Worm (Caenorhabditis elegans): ENCODE results near the gene srh-104.

Gene srh-104

ce11 chrV:16277918-16278317 is 33.9 kb upstream of the srh-104 start, which contains the start of gene cyp-37B1:
Gene cyp-37B1, plus strand, starts transcription at chrV:16278116.
- TF ChIP-seq ama-1 (optimal IDR thresholded peaks at IDR 0.05), result no peak
- TF ChIP-seq elt-2 (tag; optimal IDR thresholded peaks at IDR 0.05), result peak; percentile 18

- TF ChIP-seq fkh-10 (GFP tag; optimal IDR thresholded peaks at IDR 0.05), result no peak
- TF ChIP-seq ztf-16 (tag; optimal IDR thresholded peaks at IDR 0.05), result no peak
- TF ChIP-seq hlh-15 (tag; optimal IDR thresholded peaks at IDR 0.05), result no peak
- TF ChIP-seq eyg-1 (tag; optimal IDR thresholded peaks at IDR 0.05), result no peak
- TF ChIP-seq T23F11.4 (GFP tag; optimal IDR thresholded peaks at IDR 0.05), result no peak
- no peak for TF ChIP-seq madf-2 (tag; optimal IDR thresholded peaks at IDR 0.05)
- TF ChIP-seq pat-9 (tag; optimal IDR thresholded peaks at IDR 0.05), result no peak
Measured at ce11 chrV:16275347-16275746, 31.4 kb upstream of the srh-104 start, which contains the start of gene pacl-1. Gene pacl-1, minus strand, starts transcription at chrV:16275447.

- TF ChIP-seq ceh-14 (tag; optimal IDR thresholded peaks at IDR 0.05), result no peak
Measured at ce11 chrV:16271121-16271520, 27.1 kb upstream of the srh-104 start, which contains the start of gene T13F3.6. Gene T13F3.6, minus strand, starts transcription at chrV:16271221.

ce11 chrV:16269556-16269955 is 25.6 kb upstream of the srh-104 start, which contains the start of the genes fbxa-2 and T13F3.8:
Gene fbxa-2, minus strand, starts transcription at chrV:16269656.
Gene T13F3.8, plus strand, starts transcription at chrV:16269800.
- TF ChIP-seq mec-3 (tag; optimal IDR thresholded peaks at IDR 0.05; ENCODE audit: borderline replicate concordance) (no peak), eyg-1 (tag; optimal IDR thresholded peaks at IDR 0.05) (no peak), unc-3 (GFP tag; conservative IDR thresholded peaks at IDR 0.05) (no peak), unc-3 (tag; optimal IDR thresholded peaks at IDR 0.05) (no peak), ref-2 (tag; optimal IDR thresholded peaks at IDR 0.05) (no peak), ceh-24 (tag; optimal IDR thresholded peaks at IDR 0.05) (no peak), ceh-2 (tag; optimal IDR thresholded peaks at IDR 0.05) (no peak), pat-9 (tag; optimal IDR thresholded peaks at IDR 0.05) (no peak), ets-4 (tag; optimal IDR thresholded peaks at IDR 0.05) (no peak), zip-5 (tag; optimal IDR thresholded peaks at IDR 0.05) (no peak), K09A11.1 (tag; optimal IDR thresholded peaks at IDR 0.05; ENCODE audit: insufficient read depth) (no peak), gmeb-2 (tag; optimal IDR thresholded peaks at IDR 0.05) (no peak), T23F11.4 (GFP tag; optimal IDR thresholded peaks at IDR 0.05) (no peak), C38D4.7 (GFP tag; optimal IDR thresholded peaks at IDR 0.05) (no peak), ttx-3 (tag; optimal IDR thresholded peaks at IDR 0.05) (no peak), hlh-6 (tag; optimal IDR thresholded peaks at IDR 0.05) (no peak), elt-2 (tag; optimal IDR thresholded peaks at IDR 0.05) (no peak), sox-2 (GFP tag; IDR thresholded peaks at IDR 0.05) (no peak)

ce11 chrV:16266514-16266913 is 22.5 kb upstream of the srh-104 start, which contains the start of gene T13F3.4:
Gene T13F3.4, minus strand, starts transcription at chrV:16266614.
- no peak for TF ChIP-seq tbx-2 (tag; optimal IDR thresholded peaks at IDR 0.05)
- no peak for TF ChIP-seq C38D4.7 (GFP tag; optimal IDR thresholded peaks at IDR 0.05)
- no peak for TF ChIP-seq ama-1 (optimal IDR thresholded peaks at IDR 0.05)
- TF ChIP-seq sdc-2 (tag; optimal IDR thresholded peaks at IDR 0.05), result no peak
- no peak for TF ChIP-seq nhr-232 (tag; optimal IDR thresholded peaks at IDR 0.05)
- no peak for TF ChIP-seq rnt-1 (tag; optimal IDR thresholded peaks at IDR 0.05)
- no peak for TF ChIP-seq madf-2 (tag; optimal IDR thresholded peaks at IDR 0.05)
- TF ChIP-seq ahr-1 (tag; optimal IDR thresholded peaks at IDR 0.05), result no peak
- no peak for TF ChIP-seq pros-1 (tag; optimal IDR thresholded peaks at IDR 0.05)
- TF ChIP-seq unc-3 (GFP tag; conservative IDR thresholded peaks at IDR 0.05), result no peak
- no peak for TF ChIP-seq unc-3 (tag; optimal IDR thresholded peaks at IDR 0.05)
- no peak for TF ChIP-seq ttx-3 (tag; optimal IDR thresholded peaks at IDR 0.05)
- TF ChIP-seq syd-9 (tag; optimal IDR thresholded peaks at IDR 0.05), result no peak
- TF ChIP-seq ztf-16 (tag; optimal IDR thresholded peaks at IDR 0.05), result no peak
- no peak for TF ChIP-seq pax-1 (tag; optimal IDR thresholded peaks at IDR 0.05)

DNA sequence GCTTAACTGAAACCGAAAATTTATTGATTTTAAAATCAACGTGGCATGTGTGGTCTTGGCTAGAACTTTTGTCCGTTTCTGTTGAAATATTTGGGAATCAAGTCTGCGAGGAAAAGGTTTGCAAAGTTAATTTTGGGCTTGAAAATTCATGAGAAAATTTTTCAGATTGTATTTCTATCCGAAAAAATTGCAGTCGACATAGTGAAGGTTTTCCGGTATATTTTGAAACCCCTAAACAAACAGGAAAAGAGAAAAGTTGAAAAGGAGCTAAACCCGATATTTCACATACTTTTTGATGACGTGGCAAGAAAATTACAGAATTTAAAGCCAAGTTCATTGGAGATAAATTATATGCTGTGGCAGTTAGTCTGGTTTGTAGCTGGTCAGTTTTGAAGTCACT is 15.7 kb upstream of the srh-104 start, which contains the start of gene nhr-127:
Gene nhr-127 (plus strand): TSS at position 301 of the 400 bp plus-strand sequence.
- TF ChIP-seq tbx-7 (tag; optimal IDR thresholded peaks at IDR 0.05) (no peak), ceh-18 (tag; optimal IDR thresholded peaks at IDR 0.05) (no peak), hlh-30 (tag; optimal IDR thresholded peaks at IDR 0.05; ENCODE audit: insufficient read depth) (no peak), ttx-3 (tag; optimal IDR thresholded peaks at IDR 0.05) (no peak), elt-4 (tag; optimal IDR thresholded peaks at IDR 0.05) (no peak), hlh-6 (tag; optimal IDR thresholded peaks at IDR 0.05) (no peak), eyg-1 (tag; optimal IDR thresholded peaks at IDR 0.05) (no peak), pag-3 (tag; optimal IDR thresholded peaks at IDR 0.05; ENCODE audit: borderline replicate concordance) (no peak), ceh-6 (GFP tag; optimal IDR thresholded peaks at IDR 0.05) (no peak), pros-1 (tag; optimal IDR thresholded peaks at IDR 0.05) (no peak), pax-1 (tag; optimal IDR thresholded peaks at IDR 0.05) (no peak), lin-11 (tag; optimal IDR thresholded peaks at IDR 0.05) (no peak)
